Fruit fly (Drosophila melanogaster) whole organism, pupa: Measurements from ENCODE around the gene Pomp.

Experiments
- CG17806 ChIP-seq: fragments of 200-800 bp; sonication (Bioruptor generic); optimal IDR thresholded peaks from 2 replicates; lab custom pipeline; 2018; ENCODE audit warnings: missing biosample characterization, mild to moderate bottlenecking, missing genetic modification characterization, moderate library complexity
- Snoo ChIP-seq: fragments of 200-800 bp; sonication (Bioruptor generic); optimal IDR thresholded peaks from 3 replicates; lab custom pipeline; 2017; ENCODE audit warnings: missing biosample characterization, mild to moderate bottlenecking, missing genetic modification characterization, inconsistent platforms

- TF ChIP-seq CG17806 (tag; lab: Kevin White, UChicago) (no peak), Snoo (tag; lab: Kevin White, UChicago) (no peak)
Measured at dm6 chr2L:20828701-20829100, 41.2 kb downstream of the Pomp start.
